Fruit fly (Drosophila melanogaster) whole organism, adult: ENCODE data around the gene Ptpmeg.

Experiments used
- CG1620 ChIP-seq: fragments of 200-800 bp; sonication (Bioruptor generic); optimal IDR thresholded peaks from 2 replicates; lab custom pipeline; 2016; ENCODE audit warnings: missing biosample characterization, missing genetic modification characterization
- CG5204 ChIP-seq: fragments of 200-800 bp; sonication (Bioruptor generic); optimal IDR thresholded peaks from 2 replicates; lab custom pipeline; 2016; ENCODE audit warnings: missing biosample characterization, missing genetic modification characterization
- Crg-1 ChIP-seq: fragments of 200-800 bp; sonication (Bioruptor generic); optimal IDR thresholded peaks from 2 replicates; lab custom pipeline; 2016; ENCODE audit warnings: missing biosample characterization, missing genetic modification characterization
- cnc ChIP-seq, 2 experiments: fragments of >200 bp; optimal IDR thresholded peaks; 2 replicates each; lab custom pipeline; 2017
- kay ChIP-seq: fragments of 200-800 bp; sonication (Bioruptor generic); peaks from one replicate; lab custom pipeline; 2016; ENCODE audit warnings: missing biosample characterization, missing genetic modification characterization, borderline replicate concordance
- ovo ChIP-seq: fragments of 200-800 bp; sonication (Bioruptor generic); optimal IDR thresholded peaks from 2 replicates; lab custom pipeline; 2016; ENCODE audit warnings: missing biosample characterization, missing genetic modification characterization
- pad ChIP-seq: fragments of 200-800 bp; sonication (Bioruptor generic); optimal IDR thresholded peaks from 3 replicates; lab custom pipeline; 2017; ENCODE audit warnings: missing biosample characterization, missing genetic modification characterization, mild to moderate bottlenecking, moderate library complexity, missing genetic modification reagents
- tj ChIP-seq: fragments of 200-800 bp; sonication (Bioruptor generic); optimal IDR thresholded peaks from 3 replicates; lab custom pipeline; 2017; ENCODE audit warnings: missing biosample characterization, mild to moderate bottlenecking, missing genetic modification characterization, moderate library complexity

DNA sequence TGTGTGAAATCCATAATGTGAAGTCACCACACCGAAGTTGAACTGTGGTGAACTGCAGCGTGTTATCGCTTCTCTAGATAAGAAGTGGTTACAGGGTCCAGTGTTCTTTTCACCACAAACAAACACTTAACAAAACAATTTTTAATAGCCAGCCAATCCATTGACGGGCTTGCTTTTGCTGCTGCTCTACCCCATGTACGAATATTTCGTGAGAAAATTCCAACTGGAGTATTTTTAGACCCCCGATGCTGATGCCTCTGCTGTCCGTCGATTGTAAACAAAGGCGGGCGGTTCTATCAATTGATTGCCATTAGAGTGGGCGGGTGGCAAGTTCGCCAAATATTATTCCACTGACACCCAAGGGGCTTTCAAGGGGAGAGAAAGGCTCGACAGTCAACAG is 11.2 kb downstream of the Ptpmeg start:
- TF ChIP-seq kay (GFP tag; lab: Kevin White, UChicago) = no peak
- no peak for TF ChIP-seq ovo (GFP tag; lab: Kevin White, UChicago)
- no peak for TF ChIP-seq pad (GFP tag; lab: Kevin White, UChicago)
- TF ChIP-seq cnc (optimal IDR thresholded peaks at IDR 0.05; lab: Kevin White, UChicago) = no peak
- no peak for TF ChIP-seq CG5204 (GFP tag; lab: Kevin White, UChicago)
- TF ChIP-seq Crg-1 = no peak
- TF ChIP-seq CG1620 (GFP tag; lab: Kevin White, UChicago) = no peak
- no peak for TF ChIP-seq tj
